Worm (Caenorhabditis elegans): Measurements from ENCODE around the gene R07B7.8.

DNA sequence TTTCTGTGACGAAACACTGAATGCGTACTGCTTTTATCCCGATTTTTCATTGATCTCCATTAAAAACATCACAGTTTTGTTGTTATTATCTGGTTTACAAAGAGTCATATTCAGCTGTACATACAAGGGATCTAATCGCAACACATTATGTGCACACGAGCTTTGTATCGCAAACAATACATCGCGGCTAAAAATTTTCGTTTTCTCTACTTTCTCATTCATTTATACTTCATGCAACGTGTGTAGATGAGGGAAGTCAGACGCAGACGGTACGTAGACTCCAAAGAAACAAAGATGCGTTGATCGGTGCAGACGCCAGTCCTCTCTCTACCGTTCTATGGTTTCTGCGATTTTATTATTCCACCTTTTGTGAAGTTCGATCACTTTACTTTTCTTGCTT is 22.7 kb upstream of the R07B7.8 start, which contains the start of gene nhr-136:
- TF ChIP-seq ztf-4 (tag; optimal IDR thresholded peaks at IDR 0.05) (no peak), egl-13 (tag; optimal IDR thresholded peaks at IDR 0.05) (no peak), grh-1 (GFP tag; IDR thresholded peaks at IDR 0.05) (no peak)
